Worm (Caenorhabditis elegans) whole organism, midembryonic: ENCODE measurements around the gene ZK1307.7.

Experiments used
- cog-1 ChIP-seq: sonication (generic microtip); optimal IDR thresholded peaks from 2 replicates; lab custom pipeline; 2016; ENCODE audit warnings: missing genetic modification characterization, missing compliant biosample characterization
- flt-1 ChIP-seq: fragments of 200-800 bp; sonication (Bioruptor generic); IDR thresholded peaks from 2 replicates; pipeline ENCODE4 v1.3.6; 2022; ENCODE audit warnings: missing genetic modification characterization, missing compliant biosample characterization

- TF ChIP-seq flt-1 (GFP tag; lab: Robert Waterston, UW): no peak
- TF ChIP-seq cog-1 (tag; lab: Kevin White, UChicago): no peak
These were observed 41.1 kb downstream of the ZK1307.7 start for ce11 chrII:9677470-9677869.
